Worm (Caenorhabditis elegans) whole organism, young adult: ENCODE results near the gene akap-1.
A peak's percentile ranks its signal among the peaks of the same experiment; 100 is the strongest.

Experiments
- C17E4.6 ChIP-seq: fragments of 200-800 bp; sonication (Bioruptor generic); IDR thresholded peaks from 2 replicates; pipeline ENCODE4 v1.3.6; 2022; ENCODE audit warnings: missing genetic modification reagents, missing genetic modification characterization, missing compliant biosample characterization
- D2030.7 ChIP-seq: fragments of 200-800 bp; sonication (Bioruptor generic); IDR thresholded peaks from 2 replicates; pipeline ENCODE4 v1.3.6; 2022; ENCODE audit warnings: missing genetic modification reagents, missing genetic modification characterization, missing compliant biosample characterization
- F10E7.11 ChIP-seq: sonication (generic microtip); optimal IDR thresholded peaks from 2 replicates; lab custom pipeline; 2017; ENCODE audit warnings: mild to moderate bottlenecking, missing genetic modification characterization, moderate library complexity, missing compliant biosample characterization
- F22D6.2 ChIP-seq: sonication (generic microtip); optimal IDR thresholded peaks from 2 replicates; lab custom pipeline; 2016; ENCODE audit warnings: mild to moderate bottlenecking, missing genetic modification characterization, missing compliant biosample characterization
- F23B12.7 ChIP-seq: sonication (generic microtip); optimal IDR thresholded peaks from 2 replicates; lab custom pipeline; 2017; ENCODE audit warnings: missing genetic modification characterization, mild to moderate bottlenecking, missing compliant biosample characterization, antibody characterized with exemption, moderate library complexity; ENCODE audit not compliant: insufficient read depth
- F37B4.10 ChIP-seq: fragments of 200-800 bp; sonication (Bioruptor generic); IDR thresholded peaks from 2 replicates; pipeline ENCODE4 v1.3.6; 2022; ENCODE audit warnings: missing genetic modification characterization, missing compliant biosample characterization
- K11D2.4 ChIP-seq: fragments of 200-800 bp; sonication (Bioruptor generic); IDR thresholded peaks from 2 replicates; pipeline ENCODE4 v1.3.6; 2022; ENCODE audit warnings: missing genetic modification reagents, missing genetic modification characterization, missing compliant biosample characterization
- T26A5.8 ChIP-seq: sonication (generic microtip); optimal IDR thresholded peaks from 2 replicates; lab custom pipeline; 2016; ENCODE audit warnings: missing genetic modification characterization, missing compliant biosample characterization
- Y53G8AR.9 ChIP-seq: fragments of 200-800 bp; sonication (Bioruptor generic); conservative IDR thresholded peaks from 2 replicates; pipeline ENCODE4 v1.3.6; 2022; ENCODE audit warnings: missing genetic modification reagents, missing genetic modification characterization, missing compliant biosample characterization
- Y79H2A.3 ChIP-seq: fragments of 200-800 bp; sonication (Bioruptor generic); conservative IDR thresholded peaks from 2 replicates; pipeline ENCODE4 v1.3.6; 2022; ENCODE audit warnings: missing genetic modification reagents, missing genetic modification characterization, missing compliant biosample characterization
- aptf-2 ChIP-seq: fragments of 200-800 bp; sonication (Bioruptor generic); conservative IDR thresholded peaks from 2 replicates; pipeline ENCODE4 v1.3.6; 2022; ENCODE audit warnings: missing genetic modification reagents, missing genetic modification characterization, missing compliant biosample characterization
- aptf-3 ChIP-seq: fragments of 200-800 bp; sonication (Bioruptor generic); IDR thresholded peaks from 2 replicates; pipeline ENCODE4 v1.3.6; 2022; ENCODE audit warnings: missing genetic modification characterization, missing compliant biosample characterization
- atf-7 ChIP-seq: sonication (generic microtip); optimal IDR thresholded peaks from 2 replicates; lab custom pipeline; 2017; ENCODE audit warnings: mild to moderate bottlenecking, missing genetic modification characterization, missing compliant biosample characterization
- athp-1 ChIP-seq: sonication (generic microtip); optimal IDR thresholded peaks from 2 replicates; lab custom pipeline; 2017; ENCODE audit warnings: mild to moderate bottlenecking, missing genetic modification characterization, missing compliant biosample characterization
- attf-6 ChIP-seq: fragments of 200-800 bp; sonication (Bioruptor generic); IDR thresholded peaks from 2 replicates; pipeline ENCODE4 v1.3.6; 2022; ENCODE audit warnings: missing genetic modification reagents, missing genetic modification characterization, missing compliant biosample characterization
- bed-2 ChIP-seq: fragments of 200-800 bp; sonication (Bioruptor generic); IDR thresholded peaks from 2 replicates; pipeline ENCODE4 v1.3.6; 2022; ENCODE audit warnings: missing genetic modification reagents, missing genetic modification characterization, missing compliant biosample characterization
- cebp-1 ChIP-seq, 2 experiments: fragments of 200-800 bp in 1 of 2; sonication (Bioruptor generic) in 1 of 2; sonication (generic microtip) in 1 of 2; IDR thresholded peaks in 1 of 2; optimal IDR thresholded peaks in 1 of 2; 2 replicates each; pipeline versions ENCODE4 v1.3.6 to Lab custom; 2017 to 2022; ENCODE audit warnings: missing compliant biosample characterization in 2 of 2, missing genetic modification characterization in 2 of 2, mild to moderate bottlenecking in 1 of 2, missing genetic modification reagents in 1 of 2, moderate library complexity in 1 of 2
- ceh-27 ChIP-seq: fragments of 200-800 bp; sonication (Bioruptor generic); optimal IDR thresholded peaks from 2 replicates; lab custom pipeline; 2018; ENCODE audit warnings: mild to moderate bottlenecking, missing genetic modification characterization, moderate library complexity, missing compliant biosample characterization
- ceh-58 ChIP-seq: fragments of 200-800 bp; sonication (Bioruptor generic); IDR thresholded peaks from 2 replicates; pipeline ENCODE4 v1.3.6; 2022; ENCODE audit warnings: missing genetic modification characterization, missing compliant biosample characterization
- chd-7 ChIP-seq: sonication (generic microtip); optimal IDR thresholded peaks from 2 replicates; lab custom pipeline; 2016; ENCODE audit warnings: mild to moderate bottlenecking, missing genetic modification characterization, moderate library complexity, missing compliant biosample characterization
- dpff-1 ChIP-seq: sonication (generic microtip); optimal IDR thresholded peaks from 2 replicates; lab custom pipeline; 2017; ENCODE audit warnings: mild to moderate bottlenecking, missing genetic modification characterization, missing compliant biosample characterization
- egl-18 ChIP-seq: fragments of 200-800 bp; sonication (Bioruptor generic); IDR thresholded peaks from 2 replicates; pipeline ENCODE4 v1.3.6; 2022; ENCODE audit warnings: missing genetic modification reagents, missing genetic modification characterization, missing compliant biosample characterization
- egrh-3 ChIP-seq: fragments of 200-800 bp; sonication (Bioruptor generic); IDR thresholded peaks from 2 replicates; pipeline ENCODE4 v1.3.6; 2022; ENCODE audit warnings: missing genetic modification reagents, missing genetic modification characterization, missing compliant biosample characterization
- ekl-4 ChIP-seq: fragments of 200-800 bp; sonication (Bioruptor generic); IDR thresholded peaks from 2 replicates; pipeline ENCODE4 v1.3.6; 2022; ENCODE audit warnings: missing genetic modification reagents, missing genetic modification characterization, missing compliant biosample characterization
- hmg-20 ChIP-seq: fragments of 200-800 bp; sonication (Bioruptor generic); IDR thresholded peaks from 2 replicates; pipeline ENCODE4 v1.3.6; 2022; ENCODE audit warnings: missing genetic modification reagents, missing genetic modification characterization, missing compliant biosample characterization
- hsf-1 ChIP-seq: fragments of 200-800 bp; sonication (Bioruptor generic); IDR thresholded peaks from 2 replicates; pipeline ENCODE4 v1.3.6; 2022; ENCODE audit warnings: missing genetic modification reagents, missing genetic modification characterization, missing compliant biosample characterization
- let-526 ChIP-seq: fragments of 200-800 bp; sonication (Bioruptor generic); IDR thresholded peaks from 2 replicates; pipeline ENCODE4 v1.3.6; 2022; ENCODE audit warnings: missing genetic modification reagents, missing genetic modification characterization, missing compliant biosample characterization
- lin-26 ChIP-seq: fragments of 200-800 bp; sonication (Bioruptor generic); IDR thresholded peaks from 2 replicates; pipeline ENCODE4 v1.3.6; 2022; ENCODE audit warnings: missing genetic modification reagents, missing genetic modification characterization, missing compliant biosample characterization
- lin-35 ChIP-seq, 3 experiments: fragments of 150-350 bp in 2 of 3; sonication (generic microtip) in 1 of 3; optimal IDR thresholded peaks; 2 replicates each; lab custom pipeline; 2014 to 2018; ENCODE audit warnings: missing biosample characterization in 3 of 3, missing genetic modification characterization in 3 of 3, missing genetic modification reagents in 3 of 3
- lsl-1 ChIP-seq: fragments of 200-800 bp; sonication (Bioruptor generic); optimal IDR thresholded peaks from 2 replicates; lab custom pipeline; 2018; ENCODE audit warnings: mild to moderate bottlenecking, missing genetic modification characterization, moderate library complexity, missing compliant biosample characterization
- lsy-27 ChIP-seq: sonication (generic microtip); optimal IDR thresholded peaks from 2 replicates; lab custom pipeline; 2017; ENCODE audit warnings: missing genetic modification characterization, mild to moderate bottlenecking, missing compliant biosample characterization, antibody characterized with exemption, missing genotype, borderline replicate concordance; ENCODE audit not compliant: insufficient read depth
- madf-6 ChIP-seq: fragments of 200-800 bp; sonication (Bioruptor generic); IDR thresholded peaks from 2 replicates; pipeline ENCODE4 v1.3.6; 2022; ENCODE audit warnings: missing genetic modification reagents, missing genetic modification characterization, missing compliant biosample characterization
- mcd-1 ChIP-seq: fragments of 200-800 bp; sonication (Bioruptor generic); IDR thresholded peaks from 2 replicates; pipeline ENCODE4 v1.3.6; 2022; ENCODE audit warnings: missing genetic modification reagents, missing genetic modification characterization, missing compliant biosample characterization
- mxl-1 ChIP-seq: sonication (generic microtip); optimal IDR thresholded peaks from 2 replicates; lab custom pipeline; 2016; ENCODE audit warnings: missing genetic modification characterization, missing compliant biosample characterization
- nhr-179 ChIP-seq: sonication (generic microtip); optimal IDR thresholded peaks from 2 replicates; lab custom pipeline; 2016; ENCODE audit warnings: mild to moderate bottlenecking, missing genetic modification characterization, missing compliant biosample characterization
- nhr-80 ChIP-seq: sonication (generic microtip); optimal IDR thresholded peaks from 2 replicates; lab custom pipeline; 2016; ENCODE audit warnings: missing genetic modification characterization, missing compliant biosample characterization
- nhr-90 ChIP-seq: sonication (generic microtip); optimal IDR thresholded peaks from 2 replicates; lab custom pipeline; 2016; ENCODE audit warnings: missing genotype, mild to moderate bottlenecking, missing genetic modification characterization, missing compliant biosample characterization
- pbrm-1 ChIP-seq: fragments of 200-800 bp; sonication (Bioruptor generic); IDR thresholded peaks from 2 replicates; pipeline ENCODE4 v1.3.6; 2022; ENCODE audit warnings: missing genetic modification reagents, missing genetic modification characterization, missing compliant biosample characterization
- rpc-1 ChIP-seq, 2 experiments: fragments of 150-350 bp in 1 of 2; sonication (generic microtip) in 1 of 2; optimal IDR thresholded peaks; 2 replicates each; lab custom pipeline; 2014 to 2018; ENCODE audit warnings: missing biosample characterization in 1 of 2, missing genetic modification characterization in 1 of 2, missing genetic modification reagents in 1 of 2, missing genotype in 1 of 2
- sea-2 ChIP-seq: fragments of 200-800 bp; sonication (Bioruptor generic); IDR thresholded peaks from 2 replicates; pipeline ENCODE4 v1.3.6; 2022; ENCODE audit warnings: missing genetic modification characterization, missing compliant biosample characterization
- snpc-1.1 ChIP-seq: sonication (generic microtip); optimal IDR thresholded peaks from 2 replicates; lab custom pipeline; 2017; ENCODE audit warnings: missing genetic modification characterization, mild to moderate bottlenecking, missing compliant biosample characterization, antibody characterized with exemption, moderate library complexity, missing genotype, missing genetic modification reagents; ENCODE audit not compliant: insufficient read depth
- zfh-2 ChIP-seq: fragments of 200-800 bp; sonication (Bioruptor generic); conservative IDR thresholded peaks from 2 replicates; pipeline ENCODE4 v1.3.6; 2022; ENCODE audit warnings: missing genetic modification reagents, missing genetic modification characterization, missing compliant biosample characterization
- ztf-18 ChIP-seq: sonication (generic microtip); optimal IDR thresholded peaks from 2 replicates; lab custom pipeline; 2016; ENCODE audit warnings: missing genotype, mild to moderate bottlenecking, missing genetic modification characterization, missing compliant biosample characterization
- ztf-26 ChIP-seq: sonication (generic microtip); optimal IDR thresholded peaks from 2 replicates; lab custom pipeline; 2017; ENCODE audit warnings: missing genetic modification characterization, missing compliant biosample characterization
- ztf-28 ChIP-seq: fragments of 200-800 bp; sonication (Bioruptor generic); IDR thresholded peaks from 2 replicates; pipeline ENCODE4 v1.3.6; 2022; ENCODE audit warnings: missing genetic modification reagents, missing genetic modification characterization, missing compliant biosample characterization

akap-1 gene

ce11 chrIII:6345968-6346498 lies 7.2 kb upstream of the akap-1 start, which contains the start of the genes trmt-10C.2 and C56G2.22:
TSS of gene trmt-10C.2 (plus strand) at chrIII:6346281.
TSS of gene C56G2.22 (plus strand) at chrIII:6346448.
- peak; percentile 23 for TF ChIP-seq nhr-80 (tag; lab: Kevin White, UChicago)
- no peak for TF ChIP-seq egl-18 (GFP tag; lab: Robert Waterston, UW)
- no peak for TF ChIP-seq attf-6 (GFP tag; lab: Robert Waterston, UW)
- TF ChIP-seq Y53G8AR.9 = 0 out of 2 replicates have a peak, but pooled peaks have one; percentile 49

- TF ChIP-seq Y79H2A.3 (no peak), C17E4.6 (no peak), zfh-2 (peak; percentile 42; the same call in 1 of the 2 replicates), F23B12.7 (tag; lab: Kevin White, UChicago) (no peak), cebp-1 (GFP tag; IDR thresholded peaks at IDR 0.05; lab: Robert Waterston, UW) (no peak), cebp-1 (tag; optimal IDR thresholded peaks at IDR 0.05; lab: Kevin White, UChicago) (peak; percentile 30), sea-2 (GFP tag; lab: Robert Waterston, UW) (no peak), let-526 (GFP tag; lab: Robert Waterston, UW) (no peak), mcd-1 (GFP tag; lab: Robert Waterston, UW) (no peak), nhr-179 (no peak), madf-6 (peak; percentile 34; the same call in 1 of the 2 replicates), atf-7 (tag; lab: Kevin White, UChicago) (peak; percentile 75), aptf-3 (GFP tag; lab: Robert Waterston, UW) (no peak), ztf-26 (tag; lab: Kevin White, UChicago) (no peak), F37B4.10 (GFP tag; lab: Robert Waterston, UW) (no peak), ceh-27 (GFP tag; lab: Kevin White, UChicago) (peak; percentile 57), snpc-1.1 (no peak), bed-2 (GFP tag; lab: Robert Waterston, UW) (no peak), T26A5.8 (no peak), Y53G8AR.9 (no peak), ceh-58 (GFP tag; lab: Robert Waterston, UW) (no peak), lsy-27 (no peak), lsl-1 (no peak), F10E7.11 (tag; lab: Kevin White, UChicago) (peak; percentile 27), ekl-4 (GFP tag; lab: Robert Waterston, UW) (no peak), nhr-80 (tag; lab: Kevin White, UChicago) (no peak), aptf-2 (no peak), egrh-3 (GFP tag; lab: Robert Waterston, UW) (no peak), hsf-1 (GFP tag; lab: Robert Waterston, UW) (0 out of 2 replicates have a peak, but pooled peaks have one; percentile 38), ztf-28 (GFP tag; lab: Robert Waterston, UW) (no peak), chd-7 (tag; lab: Kevin White, UChicago) (peak; percentile 52), F22D6.2 (tag; lab: Kevin White, UChicago) (no peak), rpc-1 (optimal IDR thresholded peaks at IDR 0.05; lab: Kevin White, UChicago) (no peak), rpc-1 (tag; optimal IDR thresholded peaks at IDR 0.05; lab: Kevin White, UChicago) (no peak), lin-35 (GFP tag; optimal IDR thresholded peaks at IDR 0.05; lab: Kevin White, UChicago) (peak in 1 of 3 experiments; percentile 11), pbrm-1 (GFP tag; lab: Robert Waterston, UW) (0 out of 2 replicates have a peak, but pooled peaks have one; percentile 15), dpff-1 (tag; lab: Kevin White, UChicago) (no peak), lin-26 (no peak), K11D2.4 (GFP tag; lab: Robert Waterston, UW) (no peak), hmg-20 (GFP tag; lab: Robert Waterston, UW) (no peak), D2030.7 (GFP tag; lab: Robert Waterston, UW) (no peak), nhr-90 (no peak), ztf-18 (no peak), mxl-1 (tag; lab: Kevin White, UChicago) (no peak), athp-1 (no peak)
These were observed 4.6 kb upstream of the akap-1 start for ce11 chrIII:6348578-6348977.
